Fruit fly (Drosophila melanogaster) whole organism, embryonic: Measurements from ENCODE around the gene tsl.

Experiments
- Antp ChIP-seq: fragments of 200-800 bp; sonication (Bioruptor generic); optimal IDR thresholded peaks from 3 replicates; lab custom pipeline; 2016; ENCODE audit warnings: missing biosample characterization, missing genetic modification characterization
- Bdp1 ChIP-seq: fragments of 200-800 bp; sonication (Bioruptor generic); optimal IDR thresholded peaks from 3 replicates; lab custom pipeline; 2016; ENCODE audit warnings: missing biosample characterization, missing genetic modification characterization
- CG10321 ChIP-seq: fragments of 200-800 bp; sonication (Bioruptor generic); IDR thresholded peaks from 2 replicates; pipeline ENCODE4 v1.3.6; 2022; ENCODE audit warnings: missing biosample characterization, missing genetic modification characterization
- CG10959 ChIP-seq: fragments of 200-800 bp; sonication (Bioruptor generic); IDR thresholded peaks from 2 replicates; pipeline ENCODE4 v1.3.6; 2022; ENCODE audit warnings: missing biosample characterization, missing genetic modification characterization
- CG11504 ChIP-seq: fragments of 200-800 bp; sonication (Bioruptor generic); optimal IDR thresholded peaks from 3 replicates; lab custom pipeline; 2019; ENCODE audit warnings: missing biosample characterization, mild to moderate bottlenecking, missing genetic modification characterization, moderate library complexity
- CG12071 ChIP-seq: fragments of 200-800 bp; sonication (Bioruptor generic); optimal IDR thresholded peaks from 3 replicates; lab custom pipeline; 2018; ENCODE audit warnings: missing biosample characterization, mild to moderate bottlenecking, missing genetic modification characterization
- CG13123 ChIP-seq: fragments of 200-800 bp; sonication (Bioruptor generic); optimal IDR thresholded peaks from 2 replicates; lab custom pipeline; 2016; ENCODE audit warnings: missing biosample characterization, missing genetic modification characterization
- CG14050 ChIP-seq: fragments of 200-800 bp; sonication (Bioruptor generic); IDR thresholded peaks from 3 replicates; pipeline ENCODE4 v1.3.6; 2022; ENCODE audit warnings: missing biosample characterization, missing genetic modification characterization
- CG17186 ChIP-seq: fragments of 200-800 bp; sonication (Bioruptor generic); optimal IDR thresholded peaks from 3 replicates; lab custom pipeline; 2017; ENCODE audit warnings: missing biosample characterization, missing genetic modification reagents, missing genetic modification characterization
- CG17359 ChIP-seq: fragments of 200-800 bp; sonication (Bioruptor generic); optimal IDR thresholded peaks from 3 replicates; lab custom pipeline; 2018; ENCODE audit warnings: missing biosample characterization, mild to moderate bottlenecking, missing genetic modification characterization, moderate library complexity
- CG17912 ChIP-seq: fragments of 200-800 bp; sonication (Bioruptor generic); optimal IDR thresholded peaks from 2 replicates; lab custom pipeline; 2018; ENCODE audit warnings: missing biosample characterization, mild to moderate bottlenecking, missing genetic modification characterization
- CG1792 ChIP-seq: fragments of 200-800 bp; sonication (Bioruptor generic); optimal IDR thresholded peaks from 2 replicates; lab custom pipeline; 2016; ENCODE audit warnings: missing biosample characterization, missing genetic modification characterization
- CG18764 ChIP-seq: fragments of 200-800 bp; sonication (Bioruptor generic); optimal IDR thresholded peaks from 3 replicates; lab custom pipeline; 2016; ENCODE audit warnings: missing biosample characterization, missing genetic modification characterization
- CG2129 ChIP-seq: fragments of 200-800 bp; sonication (Bioruptor generic); IDR thresholded peaks from 2 replicates; pipeline ENCODE4 v1.3.6; 2022; ENCODE audit warnings: missing biosample characterization, missing genetic modification characterization; ENCODE audit not compliant: partially characterized antibody
- CG2678 ChIP-seq: fragments of 200-800 bp; sonication (Bioruptor generic); optimal IDR thresholded peaks from 3 replicates; lab custom pipeline; 2019; ENCODE audit warnings: missing biosample characterization, mild to moderate bottlenecking, missing genetic modification characterization, moderate library complexity
- CG3163 ChIP-seq: fragments of 200-800 bp; sonication (Bioruptor generic); optimal IDR thresholded peaks from 3 replicates; lab custom pipeline; 2016; ENCODE audit warnings: missing biosample characterization, missing genetic modification characterization
- CG32767 ChIP-seq: fragments of 200-800 bp; sonication (Bioruptor generic); IDR thresholded peaks from 2 replicates; pipeline ENCODE4 v1.3.6; 2022; ENCODE audit warnings: missing biosample characterization, missing genetic modification characterization
- CG34376 ChIP-seq: fragments of 200-800 bp; sonication (Bioruptor generic); optimal IDR thresholded peaks from 2 replicates; lab custom pipeline; 2018; ENCODE audit warnings: missing biosample characterization, mild to moderate bottlenecking, missing genetic modification characterization
- CG4424 ChIP-seq: fragments of 200-800 bp; sonication (Bioruptor generic); optimal IDR thresholded peaks from 3 replicates; lab custom pipeline; 2016; ENCODE audit warnings: missing biosample characterization, missing genetic modification characterization
- CG5245 ChIP-seq: fragments of 200-800 bp; sonication (Bioruptor generic); optimal IDR thresholded peaks from 3 replicates; lab custom pipeline; 2016; ENCODE audit warnings: missing biosample characterization, missing genetic modification characterization
- CG6791 ChIP-seq: fragments of 200-800 bp; sonication (Bioruptor generic); IDR thresholded peaks from 3 replicates; pipeline ENCODE4 v1.3.6; 2022; ENCODE audit warnings: missing biosample characterization, missing genetic modification characterization; ENCODE audit not compliant: partially characterized antibody
- CG7928 ChIP-seq: fragments of 200-800 bp; sonication (Bioruptor generic); optimal IDR thresholded peaks from 2 replicates; lab custom pipeline; 2017; ENCODE audit warnings: missing biosample characterization, mild to moderate bottlenecking, missing genetic modification characterization
- CG9437 ChIP-seq: fragments of 200-800 bp; sonication (Bioruptor generic); optimal IDR thresholded peaks from 2 replicates; lab custom pipeline; 2018; ENCODE audit warnings: missing biosample characterization, mild to moderate bottlenecking, missing genetic modification characterization
- D19B ChIP-seq: fragments of 200-800 bp; sonication (Bioruptor generic); optimal IDR thresholded peaks from 2 replicates; lab custom pipeline; 2017; ENCODE audit warnings: missing biosample characterization, mild to moderate bottlenecking, missing genetic modification characterization
- Dad ChIP-seq: fragments of 200-800 bp; sonication (Bioruptor generic); optimal IDR thresholded peaks from 3 replicates; lab custom pipeline; 2016; ENCODE audit warnings: missing biosample characterization, missing genetic modification characterization
- Ets65A ChIP-seq: fragments of 200-800 bp; sonication (Bioruptor generic); peaks from one replicate; lab custom pipeline; 2016; ENCODE audit warnings: missing biosample characterization, missing genetic modification characterization
- H2.0 ChIP-seq: fragments of 200-800 bp; sonication (Bioruptor generic); IDR thresholded peaks from 2 replicates; pipeline ENCODE4 v1.3.6; 2022; ENCODE audit warnings: missing biosample characterization, missing genetic modification characterization
- Jarid2 ChIP-seq: fragments of 200-800 bp; sonication (Bioruptor generic); optimal IDR thresholded peaks from 3 replicates; lab custom pipeline; 2017; ENCODE audit warnings: mild to moderate bottlenecking, missing biosample characterization, missing genetic modification reagents, missing genetic modification characterization
- NK7.1 ChIP-seq: fragments of 200-800 bp; sonication (Bioruptor generic); optimal IDR thresholded peaks from 3 replicates; lab custom pipeline; 2016; ENCODE audit warnings: missing biosample characterization, missing genetic modification characterization
- Scr ChIP-seq: fragments of 200-800 bp; sonication (Bioruptor generic); IDR thresholded peaks from 2 replicates; pipeline ENCODE4 v1.3.6; 2022; ENCODE audit warnings: missing biosample characterization, missing genetic modification characterization; ENCODE audit not compliant: partially characterized antibody
- Spps ChIP-seq: fragments of 200-800 bp; sonication (Bioruptor generic); optimal IDR thresholded peaks from 2 replicates; lab custom pipeline; 2018; ENCODE audit warnings: missing biosample characterization, mild to moderate bottlenecking, missing genetic modification characterization
- aop ChIP-seq: fragments of 200-800 bp; sonication (Bioruptor generic); IDR thresholded peaks from 2 replicates; pipeline ENCODE4 v1.3.6; 2022; ENCODE audit warnings: missing biosample characterization, missing genetic modification characterization
- cato ChIP-seq: fragments of 200-800 bp; sonication (Bioruptor generic); optimal IDR thresholded peaks from 2 replicates; lab custom pipeline; 2016; ENCODE audit warnings: missing biosample characterization, missing genetic modification characterization, borderline replicate concordance
- chm ChIP-seq: fragments of 200-800 bp; sonication (Bioruptor generic); IDR thresholded peaks from 2 replicates; pipeline ENCODE4 v1.3.6; 2022; ENCODE audit warnings: missing biosample characterization, missing genetic modification characterization
- exex ChIP-seq: fragments of 200-800 bp; sonication (Bioruptor generic); optimal IDR thresholded peaks from 4 replicates; lab custom pipeline; 2018; ENCODE audit warnings: missing biosample characterization, mild to moderate bottlenecking, missing genetic modification characterization, moderate library complexity
- grn ChIP-seq: fragments of 200-800 bp; sonication (Bioruptor generic); optimal IDR thresholded peaks from 3 replicates; lab custom pipeline; 2017; ENCODE audit warnings: missing biosample characterization, missing genetic modification characterization
- kah ChIP-seq: fragments of 200-800 bp; sonication (Bioruptor generic); optimal IDR thresholded peaks from 2 replicates; lab custom pipeline; 2018; ENCODE audit warnings: missing biosample characterization, mild to moderate bottlenecking, missing genetic modification characterization
- lilli ChIP-seq: fragments of 200-800 bp; sonication (Bioruptor generic); optimal IDR thresholded peaks from 3 replicates; lab custom pipeline; 2016; ENCODE audit warnings: missing biosample characterization, missing genetic modification characterization
- luna ChIP-seq: fragments of 200-800 bp; sonication (Bioruptor generic); optimal IDR thresholded peaks from 2 replicates; lab custom pipeline; 2016; ENCODE audit warnings: missing biosample characterization, missing genetic modification characterization
- mam ChIP-seq: fragments of 200-800 bp; sonication (Bioruptor generic); optimal IDR thresholded peaks from 3 replicates; lab custom pipeline; 2016; ENCODE audit warnings: missing biosample characterization, missing genetic modification characterization
- mld ChIP-seq: fragments of 200-800 bp; sonication (Bioruptor generic); IDR thresholded peaks from 3 replicates; pipeline ENCODE4 v1.3.6; 2022; ENCODE audit warnings: missing biosample characterization, missing genetic modification characterization; ENCODE audit not compliant: partially characterized antibody
- nau ChIP-seq: fragments of 200-800 bp; sonication (Bioruptor generic); optimal IDR thresholded peaks from 3 replicates; lab custom pipeline; 2017; ENCODE audit warnings: missing biosample characterization, mild to moderate bottlenecking, missing genetic modification characterization, missing genetic modification reagents
- oc ChIP-seq: fragments of 200-800 bp; sonication (Bioruptor generic); optimal IDR thresholded peaks from 2 replicates; lab custom pipeline; 2018; ENCODE audit warnings: missing biosample characterization, mild to moderate bottlenecking, missing genetic modification characterization, moderate library complexity
- org-1 ChIP-seq: fragments of 200-800 bp; sonication (Bioruptor generic); optimal IDR thresholded peaks from 2 replicates; lab custom pipeline; 2017; ENCODE audit warnings: missing biosample characterization, missing genetic modification characterization
- p53 ChIP-seq: fragments of 200-800 bp; sonication (Bioruptor generic); optimal IDR thresholded peaks from 2 replicates; lab custom pipeline; 2016; ENCODE audit warnings: missing biosample characterization, missing genetic modification characterization
- pb ChIP-seq: fragments of 200-800 bp; sonication (Bioruptor generic); optimal IDR thresholded peaks from 3 replicates; lab custom pipeline; 2016; ENCODE audit warnings: missing biosample characterization, missing genetic modification characterization
- pfk ChIP-seq: fragments of 200-800 bp; sonication (Bioruptor generic); optimal IDR thresholded peaks from 2 replicates; lab custom pipeline; 2018; ENCODE audit warnings: missing biosample characterization, mild to moderate bottlenecking, missing genetic modification characterization, moderate library complexity
- sd ChIP-seq: fragments of 200-800 bp; sonication (Bioruptor generic); optimal IDR thresholded peaks from 3 replicates; lab custom pipeline; 2018; ENCODE audit warnings: missing biosample characterization, mild to moderate bottlenecking, missing genetic modification characterization, moderate library complexity
- sens-2 ChIP-seq: fragments of 200-800 bp; sonication (Bioruptor generic); IDR thresholded peaks from 2 replicates; pipeline ENCODE4 v1.3.6; 2022; ENCODE audit warnings: missing biosample characterization, missing genetic modification characterization
- slp2 ChIP-seq: fragments of 200-800 bp; sonication (Bioruptor generic); optimal IDR thresholded peaks from 2 replicates; lab custom pipeline; 2016; ENCODE audit warnings: missing biosample characterization, missing genetic modification characterization
- sug ChIP-seq: fragments of 200-800 bp; optimal IDR thresholded peaks from 2 replicates; lab custom pipeline; 2019; ENCODE audit warnings: missing biosample characterization, mild to moderate bottlenecking, missing genetic modification characterization, moderate library complexity
- vfl ChIP-seq: fragments of 200-800 bp; sonication (Bioruptor generic); optimal IDR thresholded peaks from 2 replicates; lab custom pipeline; 2016; ENCODE audit warnings: missing biosample characterization, missing genetic modification characterization
- wor ChIP-seq: fragments of 200-800 bp; sonication (Bioruptor generic); IDR thresholded peaks from 2 replicates; pipeline ENCODE4 v1.3.6; 2022; ENCODE audit warnings: missing biosample characterization, missing genetic modification characterization

The tsl gene

DNA sequence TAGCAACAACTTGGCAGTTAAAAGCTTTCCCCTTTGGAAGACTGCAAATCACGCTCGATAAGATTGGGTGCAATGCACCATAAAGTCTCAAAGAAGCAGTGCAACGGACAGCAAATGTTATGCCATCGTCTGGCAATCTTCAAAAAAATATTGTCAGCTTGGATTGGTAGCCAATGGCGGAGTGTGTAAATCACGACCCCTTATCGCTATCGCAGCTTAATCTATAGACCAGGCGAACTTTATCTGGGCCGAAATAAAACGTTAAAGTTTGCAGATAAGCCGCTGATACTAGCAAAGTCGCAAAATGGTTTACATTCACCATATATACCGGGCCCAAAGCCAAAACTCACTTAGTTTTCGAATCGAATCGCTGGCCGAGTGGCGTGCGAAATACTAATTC, 28.4 kb downstream of the tsl start, which contains the start of gene CG31198 (continued):
- no peak for TF ChIP-seq D19B (GFP tag; lab: Kevin White, UChicago)
- TF ChIP-seq CG9437: no peak
- TF ChIP-seq CG18764: no peak
- TF ChIP-seq Spps (tag; lab: Kevin White, UChicago): no peak
- peak; percentile 62; the same call in 1 of the 2 replicates for TF ChIP-seq sens-2
- TF ChIP-seq Jarid2 (GFP tag; lab: Kevin White, UChicago): no peak
- no peak for TF ChIP-seq CG17359 (tag; lab: Kevin White, UChicago)
- no peak for TF ChIP-seq kah (GFP tag; lab: Kevin White, UChicago)
- TF ChIP-seq grn (GFP tag; lab: Kevin White, UChicago): peak; percentile 66
- no peak for TF ChIP-seq Antp (GFP tag; lab: Kevin White, UChicago)
- TF ChIP-seq CG6791 (GFP tag; lab: Robert Waterston, UW): no peak
- no peak for TF ChIP-seq aop
- no peak for TF ChIP-seq CG14050 (GFP tag; lab: Robert Waterston, UW)
- no peak for TF ChIP-seq CG4424
- no peak for TF ChIP-seq p53
- TF ChIP-seq mam (GFP tag; lab: Kevin White, UChicago): no peak
- TF ChIP-seq pb (GFP tag; lab: Kevin White, UChicago): no peak
- TF ChIP-seq cato: no peak
- TF ChIP-seq CG2678 (tag; lab: Kevin White, UChicago): no peak
- TF ChIP-seq, all 482 proteins: peak for 8

DNA sequence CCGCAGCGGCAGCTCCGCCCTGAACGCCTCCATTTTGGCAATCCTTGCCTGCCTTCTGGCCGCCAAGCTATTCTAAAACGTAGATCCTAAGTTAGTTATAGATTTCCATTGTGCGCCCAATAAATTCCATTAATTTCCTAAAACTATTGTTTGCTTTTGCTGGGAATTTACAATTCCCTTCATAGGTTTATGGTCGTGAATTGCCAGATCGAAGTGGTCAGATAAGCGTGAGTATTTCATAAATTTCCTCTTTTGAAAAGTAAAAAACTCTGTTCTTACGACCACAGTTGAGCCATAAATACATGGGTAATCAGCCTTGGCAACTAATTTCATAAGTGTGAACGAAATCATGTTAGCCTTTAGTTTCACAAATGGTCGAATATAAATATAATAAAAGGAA, 29.2 kb downstream of the tsl start:
- TF ChIP-seq chm (GFP tag; lab: Robert Waterston, UW) (no peak), vfl (GFP tag; lab: Kevin White, UChicago) (no peak), CG12071 (GFP tag; lab: Kevin White, UChicago) (no peak), CG10321 (GFP tag; lab: Robert Waterston, UW) (no peak), NK7.1 (GFP tag; lab: Kevin White, UChicago) (no peak), CG3163 (GFP tag; lab: Kevin White, UChicago) (no peak), H2.0 (GFP tag; lab: Robert Waterston, UW) (no peak), Bdp1 (no peak), mld (no peak), CG2129 (GFP tag; lab: Robert Waterston, UW) (no peak), pfk (GFP tag; lab: Kevin White, UChicago) (no peak), sug (tag; lab: Kevin White, UChicago) (peak; percentile 41), Scr (GFP tag; lab: Robert Waterston, UW) (no peak), lilli (GFP tag; lab: Kevin White, UChicago) (no peak), nau (GFP tag; lab: Kevin White, UChicago) (no peak), CG5245 (GFP tag; lab: Kevin White, UChicago) (no peak), CG10959 (GFP tag; lab: Robert Waterston, UW) (no peak), oc (tag; lab: Kevin White, UChicago) (no peak), sd (tag; lab: Kevin White, UChicago) (peak; percentile 82), CG1792 (GFP tag; lab: Kevin White, UChicago) (no peak), org-1 (GFP tag; lab: Kevin White, UChicago) (no peak), CG13123 (GFP tag; lab: Kevin White, UChicago) (no peak), CG32767 (GFP tag; lab: Robert Waterston, UW) (no peak), CG17912 (no peak), slp2 (GFP tag; lab: Kevin White, UChicago) (no peak), luna (GFP tag; lab: Kevin White, UChicago) (no peak), exex (tag; lab: Kevin White, UChicago) (peak; percentile 42), CG7928 (GFP tag; lab: Kevin White, UChicago) (no peak), CG34376 (GFP tag; lab: Kevin White, UChicago) (peak; percentile 46), Ets65A (peak; percentile 17), CG17186 (GFP tag; lab: Kevin White, UChicago) (no peak), wor (no peak), Dad (no peak), CG11504 (no peak)
